Fruit fly (Drosophila melanogaster) whole organism, embryonic: Measurements from ENCODE around the gene bsf.
A peak's percentile ranks its signal among the peaks of the same experiment; 100 is the strongest.

Source experiments
- BEAF-32 ChIP-seq: fragments of 200-800 bp; sonication (Bioruptor generic); optimal IDR thresholded peaks from 3 replicates; lab custom pipeline; 2017; ENCODE audit warnings: missing biosample characterization, missing genetic modification characterization, mild to moderate bottlenecking, moderate library complexity, missing genetic modification reagents
- CG11085 ChIP-seq: fragments of 200-800 bp; sonication (Bioruptor generic); IDR thresholded peaks from 2 replicates; pipeline ENCODE4 v1.3.6; 2022; ENCODE audit warnings: missing biosample characterization, missing genetic modification characterization
- CG12219 ChIP-seq: fragments of 200-800 bp; sonication (Bioruptor generic); optimal IDR thresholded peaks from 3 replicates; lab custom pipeline; 2018; ENCODE audit warnings: missing biosample characterization, mild to moderate bottlenecking, missing genetic modification characterization
- CG13123 ChIP-seq: fragments of 200-800 bp; sonication (Bioruptor generic); optimal IDR thresholded peaks from 2 replicates; lab custom pipeline; 2016; ENCODE audit warnings: missing biosample characterization, missing genetic modification characterization
- CG13424 ChIP-seq: fragments of 200-800 bp; sonication (Bioruptor generic); optimal IDR thresholded peaks from 2 replicates; lab custom pipeline; 2019; ENCODE audit warnings: missing biosample characterization, mild to moderate bottlenecking, missing genetic modification characterization, moderate library complexity
- CG13624 ChIP-seq: fragments of 200-800 bp; sonication (Bioruptor generic); optimal IDR thresholded peaks from 2 replicates; lab custom pipeline; 2016; ENCODE audit warnings: missing biosample characterization, missing genetic modification characterization
- CG14014 ChIP-seq: fragments of 200-800 bp; sonication (Bioruptor generic); IDR thresholded peaks from 2 replicates; pipeline ENCODE4 v1.3.6; 2022; ENCODE audit warnings: missing biosample characterization, missing genetic modification characterization
- CG14667 ChIP-seq: fragments of 200-800 bp; sonication (Bioruptor generic); IDR thresholded peaks from 2 replicates; pipeline ENCODE4 v1.3.6; 2022; ENCODE audit warnings: missing biosample characterization, missing genetic modification characterization
- CG14710 ChIP-seq: fragments of 200-800 bp; sonication (Bioruptor generic); optimal IDR thresholded peaks from 3 replicates; lab custom pipeline; 2019; ENCODE audit warnings: missing biosample characterization, mild to moderate bottlenecking, missing genetic modification characterization, moderate library complexity
- CG16779 ChIP-seq: fragments of 200-800 bp; sonication (Bioruptor generic); IDR thresholded peaks from 2 replicates; pipeline ENCODE4 v1.3.6; 2022; ENCODE audit warnings: missing biosample characterization, missing genetic modification characterization
- CG16813 ChIP-seq: fragments of 200-800 bp; sonication (Bioruptor generic); IDR thresholded peaks from 3 replicates; pipeline ENCODE4 v1.3.6; 2022; ENCODE audit warnings: missing biosample characterization, missing genetic modification characterization; ENCODE audit not compliant: partially characterized antibody
- CG16863 ChIP-seq: fragments of 200-800 bp; sonication (Bioruptor generic); optimal IDR thresholded peaks from 3 replicates; lab custom pipeline; 2016; ENCODE audit warnings: missing biosample characterization, missing genetic modification characterization
- CG18599 ChIP-seq: fragments of 200-800 bp; sonication (Bioruptor generic); optimal IDR thresholded peaks from 3 replicates; lab custom pipeline; 2017; ENCODE audit warnings: missing biosample characterization, missing genetic modification characterization, mild to moderate bottlenecking, moderate library complexity, missing genetic modification reagents
- CG18764 ChIP-seq: fragments of 200-800 bp; sonication (Bioruptor generic); optimal IDR thresholded peaks from 3 replicates; lab custom pipeline; 2016; ENCODE audit warnings: missing biosample characterization, missing genetic modification characterization
- CG2116 ChIP-seq: fragments of 200-800 bp; sonication (Bioruptor generic); optimal IDR thresholded peaks from 3 replicates; lab custom pipeline; 2018; ENCODE audit warnings: missing biosample characterization, mild to moderate bottlenecking, missing genetic modification characterization
- CG2202 ChIP-seq: fragments of 200-800 bp; sonication (Bioruptor generic); optimal IDR thresholded peaks from 2 replicates; lab custom pipeline; 2018; ENCODE audit warnings: missing biosample characterization, mild to moderate bottlenecking, missing genetic modification characterization
- CG4328 ChIP-seq: fragments of 200-800 bp; sonication (Bioruptor generic); optimal IDR thresholded peaks from 3 replicates; lab custom pipeline; 2017; ENCODE audit warnings: missing biosample characterization, missing genetic modification reagents, missing genetic modification characterization
- CG5180 ChIP-seq: fragments of 200-800 bp; sonication (Bioruptor generic); optimal IDR thresholded peaks from 3 replicates; lab custom pipeline; 2017; ENCODE audit warnings: missing biosample characterization, missing genetic modification characterization, mild to moderate bottlenecking, moderate library complexity, missing genetic modification reagents
- CG6272 ChIP-seq: fragments of 200-800 bp; sonication (Bioruptor generic); IDR thresholded peaks from 2 replicates; pipeline ENCODE4 v1.3.6; 2022; ENCODE audit warnings: missing biosample characterization, missing genetic modification characterization
- CG6854 ChIP-seq: fragments of 200-800 bp; sonication (Bioruptor generic); optimal IDR thresholded peaks from 3 replicates; lab custom pipeline; 2017; ENCODE audit warnings: missing biosample characterization, mild to moderate bottlenecking, missing genetic modification characterization
- Dp ChIP-seq: fragments of 200-800 bp; sonication (Bioruptor generic); optimal IDR thresholded peaks from 2 replicates; lab custom pipeline; 2018; ENCODE audit warnings: missing biosample characterization, mild to moderate bottlenecking, missing genetic modification characterization, moderate library complexity
- E2f2 ChIP-seq: fragments of 200-800 bp; sonication (Bioruptor generic); IDR thresholded peaks from 2 replicates; pipeline ENCODE4 v1.3.6; 2022; ENCODE audit warnings: missing biosample characterization, missing genetic modification characterization
- GATAe ChIP-seq: fragments of 200-800 bp; sonication (Bioruptor generic); conservative IDR thresholded peaks from 2 replicates; pipeline ENCODE4 v1.3.6; 2022; ENCODE audit warnings: missing biosample characterization, missing genetic modification characterization
- Hr3 ChIP-seq: fragments of 200-800 bp; sonication (Bioruptor generic); optimal IDR thresholded peaks from 3 replicates; lab custom pipeline; 2016; ENCODE audit warnings: missing biosample characterization, missing genetic modification characterization
- Hr39 ChIP-seq: fragments of >200 bp; optimal IDR thresholded peaks from 2 replicates; lab custom pipeline; 2017
- Mad ChIP-seq: fragments of 200-800 bp; sonication (Bioruptor generic); optimal IDR thresholded peaks from 2 replicates; lab custom pipeline; 2016; ENCODE audit warnings: missing biosample characterization, missing genetic modification characterization
- Scr ChIP-seq: fragments of 200-800 bp; sonication (Bioruptor generic); IDR thresholded peaks from 2 replicates; pipeline ENCODE4 v1.3.6; 2022; ENCODE audit warnings: missing biosample characterization, missing genetic modification characterization; ENCODE audit not compliant: partially characterized antibody
- TFAM ChIP-seq: fragments of 200-800 bp; sonication (Bioruptor generic); optimal IDR thresholded peaks from 2 replicates; lab custom pipeline; 2017; ENCODE audit warnings: missing biosample characterization, missing genetic modification characterization, inconsistent platforms
- Usf ChIP-seq: fragments of 200-800 bp; sonication (Bioruptor generic); optimal IDR thresholded peaks from 2 replicates; lab custom pipeline; 2017; ENCODE audit warnings: missing genotype, missing biosample characterization, missing genetic modification characterization
- Vsx1 ChIP-seq: fragments of 200-800 bp; sonication (Bioruptor generic); optimal IDR thresholded peaks from 2 replicates; lab custom pipeline; 2017; ENCODE audit warnings: missing biosample characterization, mild to moderate bottlenecking, missing genetic modification characterization, missing genetic modification reagents
- ash1 ChIP-seq: fragments of 200-800 bp; sonication (Bioruptor generic); optimal IDR thresholded peaks from 2 replicates; lab custom pipeline; 2018; ENCODE audit warnings: missing biosample characterization, mild to moderate bottlenecking, missing genetic modification characterization
- bigmax ChIP-seq: fragments of 200-800 bp; sonication (Bioruptor generic); optimal IDR thresholded peaks from 2 replicates; lab custom pipeline; 2018; ENCODE audit warnings: missing biosample characterization, mild to moderate bottlenecking, missing genetic modification characterization
- cad ChIP-seq: fragments of >200 bp; optimal IDR thresholded peaks from 2 replicates; lab custom pipeline; 2017; ENCODE audit warnings: missing biosample characterization, missing genetic modification characterization
- crp ChIP-seq, 2 experiments: fragments of 200-800 bp; sonication (Bioruptor generic); optimal IDR thresholded peaks; 2 replicates in 1 of 2; 3 replicates in 1 of 2; lab custom pipeline; 2017; ENCODE audit warnings: missing biosample characterization in 2 of 2, missing genetic modification characterization in 2 of 2, mild to moderate bottlenecking in 1 of 2, moderate library complexity in 1 of 2
- dmrt99B ChIP-seq: fragments of 200-800 bp; sonication (Bioruptor generic); optimal IDR thresholded peaks from 2 replicates; lab custom pipeline; 2018; ENCODE audit warnings: missing biosample characterization, mild to moderate bottlenecking, missing genetic modification characterization, moderate library complexity
- ems ChIP-seq: fragments of 200-800 bp; sonication (Bioruptor generic); optimal IDR thresholded peaks from 3 replicates; lab custom pipeline; 2016; ENCODE audit warnings: missing biosample characterization, missing genetic modification characterization
- fd96Cb ChIP-seq: fragments of 200-800 bp; sonication (Bioruptor generic); optimal IDR thresholded peaks from 2 replicates; lab custom pipeline; 2018; ENCODE audit warnings: missing biosample characterization, mild to moderate bottlenecking, missing genetic modification characterization, moderate library complexity
- gfzf ChIP-seq: fragments of 200-800 bp; sonication (Bioruptor generic); optimal IDR thresholded peaks from 2 replicates; lab custom pipeline; 2016; ENCODE audit warnings: missing biosample characterization, mild to moderate bottlenecking, missing genetic modification characterization, moderate library complexity
- gro ChIP-seq: fragments of 200-800 bp; sonication (Bioruptor generic); optimal IDR thresholded peaks from 2 replicates; lab custom pipeline; 2016; ENCODE audit warnings: missing biosample characterization, missing genetic modification characterization
- hb ChIP-seq: fragments of 200-800 bp; sonication (Bioruptor generic); IDR thresholded peaks from 3 replicates; pipeline ENCODE4 v1.3.6; 2022; ENCODE audit warnings: missing biosample characterization, missing genetic modification characterization; ENCODE audit not compliant: partially characterized antibody
- lmd ChIP-seq: fragments of 200-800 bp; sonication (Bioruptor generic); IDR thresholded peaks from 2 replicates; pipeline ENCODE4 v1.3.6; 2022; ENCODE audit warnings: missing biosample characterization, missing genetic modification characterization
- maf-S ChIP-seq: fragments of 200-800 bp; sonication (Bioruptor generic); optimal IDR thresholded peaks from 2 replicates; lab custom pipeline; 2016; ENCODE audit warnings: missing biosample characterization, missing genetic modification characterization
- pan ChIP-seq, 4 experiments: fragments of >200 bp in 3 of 4; fragments of 200-800 bp in 1 of 4; sonication (Bioruptor generic) in 1 of 4; optimal IDR thresholded peaks in 3 of 4; IDR thresholded peaks in 1 of 4; 2 replicates each; pipeline versions ENCODE4 v1.3.6 to Lab custom; 2017 to 2022; ENCODE audit warnings: missing biosample characterization in 2 of 4, missing genetic modification characterization in 2 of 4, mixed read lengths in 1 of 4
- run ChIP-seq: fragments of 200-800 bp; sonication (Bioruptor generic); optimal IDR thresholded peaks from 3 replicates; lab custom pipeline; 2018; ENCODE audit warnings: missing biosample characterization, mild to moderate bottlenecking, missing genetic modification characterization
- salm ChIP-seq: fragments of 200-800 bp; sonication (Bioruptor generic); optimal IDR thresholded peaks from 2 replicates; lab custom pipeline; 2018; ENCODE audit warnings: missing biosample characterization, mild to moderate bottlenecking, missing genetic modification characterization
- trh ChIP-seq: fragments of 200-800 bp; sonication (Bioruptor generic); optimal IDR thresholded peaks from 2 replicates; lab custom pipeline; 2016; ENCODE audit warnings: missing biosample characterization, missing genetic modification characterization
- ttk ChIP-seq: fragments of 200-800 bp; sonication (Bioruptor generic); IDR thresholded peaks from 2 replicates; pipeline ENCODE4 v2.1.2; 2022; ENCODE audit warnings: missing biosample characterization, missing genetic modification characterization
- usp ChIP-seq: fragments of >200 bp; optimal IDR thresholded peaks from 2 replicates; lab custom pipeline; 2017; ENCODE audit warnings: missing biosample characterization, missing genetic modification characterization
- zfh1 ChIP-seq: fragments of 200-800 bp; sonication (Bioruptor generic); IDR thresholded peaks from 3 replicates; pipeline ENCODE4 v1.3.6; 2022; ENCODE audit warnings: missing biosample characterization, missing genetic modification characterization

Gene bsf

dm6 chr2L:18448639-18449430 is 5.6 kb downstream of the bsf start, which contains the start of gene ncm (continued):
- no peak for TF ChIP-seq CG18599 (GFP tag; lab: Kevin White, UChicago)
- no peak for TF ChIP-seq crp (GFP tag; optimal IDR thresholded peaks at IDR 0.05; lab: Kevin White, UChicago)
- TF ChIP-seq bigmax, result no peak
- no peak for TF ChIP-seq gro (GFP tag; lab: Kevin White, UChicago)
- TF ChIP-seq ttk, result no peak
- no peak for TF ChIP-seq Hr39
- TF ChIP-seq ash1, result no peak
- no peak for TF ChIP-seq fd96Cb
- no peak for TF ChIP-seq CG11085 (GFP tag; lab: Robert Waterston, UW)
- TF ChIP-seq BEAF-32 (GFP tag; lab: Kevin White, UChicago), result peak; percentile 90
- TF ChIP-seq GATAe (GFP tag; lab: Robert Waterston, UW), result no peak
- TF ChIP-seq CG14667 (GFP tag; lab: Robert Waterston, UW), result no peak
- no peak for TF ChIP-seq CG13624
- TF ChIP-seq salm, result no peak
- TF ChIP-seq Hr3 (GFP tag; lab: Kevin White, UChicago), result peak; percentile 19
- no peak for TF ChIP-seq CG12219 (GFP tag; lab: Kevin White, UChicago)
- no peak for TF ChIP-seq CG6272 (GFP tag; lab: Robert Waterston, UW)
- TF ChIP-seq gfzf, result peak; percentile 3
- no peak for TF ChIP-seq CG13123
- TF ChIP-seq E2f2, result peak; percentile 49
- TF ChIP-seq TFAM (GFP tag; lab: Kevin White, UChicago), result no peak
- TF ChIP-seq CG16813 (GFP tag; lab: Robert Waterston, UW), result peak; percentile 89
- TF ChIP-seq lmd (GFP tag; lab: Robert Waterston, UW), result no peak
- peak; percentile 64 for TF ChIP-seq CG14710 (tag; lab: Kevin White, UChicago)
- no peak for TF ChIP-seq CG16779 (GFP tag; lab: Robert Waterston, UW)
- TF ChIP-seq trh (GFP tag; lab: Kevin White, UChicago), result no peak
- no peak for TF ChIP-seq CG4328
- TF ChIP-seq CG2202 (tag; lab: Kevin White, UChicago), result no peak
- no peak for TF ChIP-seq ems (GFP tag; lab: Kevin White, UChicago)
- peak; percentile 12 for TF ChIP-seq CG13424
- peak; percentile 36 for TF ChIP-seq CG18764 (GFP tag; lab: Kevin White, UChicago)
- TF ChIP-seq usp, result no peak
- no peak for TF ChIP-seq CG14014 (GFP tag; lab: Robert Waterston, UW)
- no peak for TF ChIP-seq Vsx1
- TF ChIP-seq Usf (GFP tag; lab: Kevin White, UChicago), result no peak
- TF ChIP-seq Dp (GFP tag; lab: Kevin White, UChicago), result peak; percentile 44
- TF ChIP-seq CG6854 (GFP tag; lab: Kevin White, UChicago), result no peak
- TF ChIP-seq CG16863 (GFP tag; lab: Kevin White, UChicago), result no peak
- TF ChIP-seq run (tag; lab: Kevin White, UChicago), result no peak
- no peak for TF ChIP-seq dmrt99B
- peak; percentile 84 for TF ChIP-seq hb (GFP tag; lab: Robert Waterston, UW)
- TF ChIP-seq Scr (GFP tag; lab: Robert Waterston, UW), result peak; percentile 90
- TF ChIP-seq cad (GFP tag; lab: Kevin White, UChicago), result no peak
- no peak for TF ChIP-seq CG5180
- no peak for TF ChIP-seq pan (optimal IDR thresholded peaks at IDR 0.05; lab: Kevin White, UChicago)
- no peak for TF ChIP-seq pan (GFP tag; optimal IDR thresholded peaks at IDR 0.05 in 1 of 2, IDR thresholded peaks at IDR 0.05 in 1 of 2)
- peak; percentile 15; the same call in 1 of the 3 replicates for TF ChIP-seq zfh1
- TF ChIP-seq maf-S (GFP tag; lab: Kevin White, UChicago), result no peak
- TF ChIP-seq Mad (GFP tag; lab: Kevin White, UChicago), result peak; percentile 10
- TF ChIP-seq CG2116 (GFP tag; lab: Kevin White, UChicago), result peak; percentile 77
